Worm (Caenorhabditis elegans): ENCODE data around the gene F14H12.6.

DNA sequence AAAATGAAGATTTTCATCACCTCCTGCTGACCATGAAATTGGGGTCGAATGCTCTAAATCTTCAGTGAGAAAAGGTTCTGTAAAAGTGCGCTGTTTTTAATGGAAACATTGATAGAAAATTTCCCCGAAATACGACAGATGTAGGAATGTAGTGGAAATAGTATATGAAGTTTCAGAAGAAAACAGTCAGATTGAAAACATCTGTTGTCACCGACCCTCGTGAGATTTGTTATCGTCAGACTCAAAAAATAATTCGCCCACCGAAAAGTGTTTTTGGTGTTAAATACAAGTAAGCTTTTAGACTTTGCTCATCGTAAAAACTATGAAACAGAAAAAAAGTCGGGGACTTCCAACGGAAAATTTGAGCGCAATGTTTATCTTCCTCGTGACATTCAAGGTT, 7.5 kb upstream of the F14H12.6 start, which contains the start of gene F14H12.8:
- TF ChIP-seq nhr-11 (tag; optimal IDR thresholded peaks at IDR 0.05) (no peak), pros-1 (tag; optimal IDR thresholded peaks at IDR 0.05) (no peak), nfya-1 (tag; optimal IDR thresholded peaks at IDR 0.05) (no peak)
